Worm (Caenorhabditis elegans) whole organism, mixed stage, embryonic: Measurements from ENCODE around the gene dhhc-6.

Source experiments
- M03D4.4 ChIP-seq: sonication (generic microtip); optimal IDR thresholded peaks from 2 replicates; lab custom pipeline; 2017; ENCODE audit warnings: mild to moderate bottlenecking, missing genetic modification characterization, missing compliant biosample characterization
- bed-3 ChIP-seq: fragments of 200-800 bp; sonication (Bioruptor generic); optimal IDR thresholded peaks from 3 replicates; lab custom pipeline; 2018; ENCODE audit warnings: mild to moderate bottlenecking, missing genetic modification characterization, moderate library complexity, missing compliant biosample characterization
- blmp-1 ChIP-seq: fragments of 150-350 bp; optimal IDR thresholded peaks from 2 replicates; lab custom pipeline; 2014; ENCODE audit warnings: missing biosample characterization, missing genetic modification characterization
- ceh-39 ChIP-seq: fragments of 150-350 bp; optimal IDR thresholded peaks from 2 replicates; lab custom pipeline; 2014; ENCODE audit warnings: missing biosample characterization, missing genetic modification characterization
- ceh-43 ChIP-seq: fragments of 200-800 bp; sonication (Bioruptor generic); optimal IDR thresholded peaks from 2 replicates; lab custom pipeline; 2018; ENCODE audit warnings: mild to moderate bottlenecking, missing genetic modification characterization, moderate library complexity, missing compliant biosample characterization
- ceh-83 ChIP-seq: fragments of 200-800 bp; sonication (Bioruptor generic); optimal IDR thresholded peaks from 2 replicates; lab custom pipeline; 2018; ENCODE audit warnings: mild to moderate bottlenecking, missing genetic modification characterization, missing compliant biosample characterization
- ces-1 ChIP-seq: fragments of 150-350 bp; optimal IDR thresholded peaks from 2 replicates; lab custom pipeline; 2014; ENCODE audit warnings: missing biosample characterization, missing genetic modification reagents, missing genetic modification characterization
- cnd-1 ChIP-seq: fragments of 200-800 bp; sonication (Bioruptor generic); optimal IDR thresholded peaks from 2 replicates; lab custom pipeline; 2018; ENCODE audit warnings: mild to moderate bottlenecking, missing genetic modification characterization, missing compliant biosample characterization
- drap-1 ChIP-seq: fragments of 200-800 bp; sonication (Bioruptor generic); optimal IDR thresholded peaks from 3 replicates; lab custom pipeline; 2018; ENCODE audit warnings: mild to moderate bottlenecking, missing genetic modification characterization, missing compliant biosample characterization
- elt-1 ChIP-seq: sonication (generic microtip); optimal IDR thresholded peaks from 2 replicates; lab custom pipeline; 2017; ENCODE audit warnings: missing genetic modification characterization, mild to moderate bottlenecking, missing compliant biosample characterization, antibody characterized with exemption, moderate library complexity, borderline replicate concordance; ENCODE audit not compliant: insufficient read depth
- elt-3 ChIP-seq: fragments of 150-350 bp; optimal IDR thresholded peaks from 2 replicates; lab custom pipeline; 2014; ENCODE audit warnings: missing biosample characterization, missing genetic modification characterization
- flh-1 ChIP-seq: fragments of 200-800 bp; sonication (Bioruptor generic); optimal IDR thresholded peaks from 2 replicates; lab custom pipeline; 2018; ENCODE audit warnings: mild to moderate bottlenecking, missing genetic modification characterization, moderate library complexity, missing compliant biosample characterization
- ham-2 ChIP-seq: fragments of 200-800 bp; sonication (Bioruptor generic); optimal IDR thresholded peaks from 2 replicates; lab custom pipeline; 2018; ENCODE audit warnings: mild to moderate bottlenecking, missing genetic modification characterization, missing compliant biosample characterization
- hlh-1 ChIP-seq: fragments of 150-350 bp; optimal IDR thresholded peaks from 2 replicates; lab custom pipeline; 2014; ENCODE audit warnings: missing biosample characterization, missing genetic modification reagents, missing genetic modification characterization
- lin-13 ChIP-seq: fragments of 150-350 bp; optimal IDR thresholded peaks from 2 replicates; lab custom pipeline; 2014; ENCODE audit warnings: missing biosample characterization, missing genetic modification characterization
- lin-32 ChIP-seq: fragments of 200-800 bp; sonication (Bioruptor generic); optimal IDR thresholded peaks from 2 replicates; lab custom pipeline; 2018; ENCODE audit warnings: mild to moderate bottlenecking, missing genetic modification characterization, missing compliant biosample characterization
- lsy-2 ChIP-seq: fragments of 150-350 bp; optimal IDR thresholded peaks from 2 replicates; lab custom pipeline; 2014; ENCODE audit warnings: missing biosample characterization, missing genetic modification characterization
- mab-5 ChIP-seq: fragments of 150-350 bp; optimal IDR thresholded peaks from 2 replicates; lab custom pipeline; 2014; ENCODE audit warnings: missing biosample characterization, missing genetic modification characterization
- mep-1 ChIP-seq: fragments of 150-350 bp; optimal IDR thresholded peaks from 2 replicates; lab custom pipeline; 2017; ENCODE audit warnings: missing biosample characterization, missing genetic modification reagents, missing genetic modification characterization, inconsistent platforms
- mls-2 ChIP-seq: sonication (generic microtip); optimal IDR thresholded peaks from 2 replicates; lab custom pipeline; 2016; ENCODE audit warnings: mild to moderate bottlenecking, missing genetic modification characterization, moderate library complexity, missing compliant biosample characterization
- nhr-12 ChIP-seq: fragments of 150-350 bp; optimal IDR thresholded peaks from 2 replicates; lab custom pipeline; 2014; ENCODE audit warnings: missing biosample characterization, missing genetic modification characterization
- nhr-2 ChIP-seq: fragments of 150-350 bp; optimal IDR thresholded peaks from 2 replicates; lab custom pipeline; 2014; ENCODE audit warnings: missing biosample characterization, missing genetic modification characterization
- nhr-237 ChIP-seq: fragments of 150-350 bp; optimal IDR thresholded peaks from 2 replicates; lab custom pipeline; 2014; ENCODE audit warnings: missing biosample characterization, missing genetic modification characterization
- nhr-28 ChIP-seq: fragments of 150-350 bp; optimal IDR thresholded peaks from 2 replicates; lab custom pipeline; 2014; ENCODE audit warnings: missing biosample characterization, missing genetic modification characterization
- nhr-76 ChIP-seq: sonication (generic microtip); optimal IDR thresholded peaks from 2 replicates; lab custom pipeline; 2017; ENCODE audit warnings: missing biosample characterization, missing genetic modification characterization
- pha-4 ChIP-seq: fragments of 150-350 bp; optimal IDR thresholded peaks from 2 replicates; lab custom pipeline; 2018; ENCODE audit warnings: missing biosample characterization, missing genetic modification reagents, missing genetic modification characterization
- sem-2 ChIP-seq: fragments of 200-800 bp; sonication (Bioruptor generic); optimal IDR thresholded peaks from 2 replicates; lab custom pipeline; 2018; ENCODE audit warnings: mild to moderate bottlenecking, missing genetic modification characterization, missing compliant biosample characterization
- snpc-4 ChIP-seq: fragments of 150-350 bp; optimal IDR thresholded peaks from 2 replicates; lab custom pipeline; 2014; ENCODE audit warnings: missing biosample characterization, missing genetic modification characterization
- sptf-1 ChIP-seq: sonication (generic microtip); optimal IDR thresholded peaks from 2 replicates; lab custom pipeline; 2017; ENCODE audit warnings: mild to moderate bottlenecking, missing genetic modification characterization, moderate library complexity, missing compliant biosample characterization
- tbx-8 ChIP-seq: fragments of 200-800 bp; sonication (Bioruptor generic); optimal IDR thresholded peaks from 2 replicates; lab custom pipeline; 2018; ENCODE audit warnings: mild to moderate bottlenecking, missing genetic modification characterization, moderate library complexity, missing compliant biosample characterization
- unc-120 ChIP-seq: sonication (generic microtip); optimal IDR thresholded peaks from 2 replicates; lab custom pipeline; 2017; ENCODE audit warnings: missing genetic modification characterization, missing compliant biosample characterization; ENCODE audit not compliant: poor library complexity, severe bottlenecking
- unc-39 ChIP-seq: fragments of 150-350 bp; optimal IDR thresholded peaks from 2 replicates; lab custom pipeline; 2014; ENCODE audit warnings: missing biosample characterization, missing genetic modification characterization
- unc-62 ChIP-seq: fragments of 150-350 bp; optimal IDR thresholded peaks from 2 replicates; lab custom pipeline; 2014; ENCODE audit warnings: missing biosample characterization, missing genetic modification reagents, missing genetic modification characterization
- zip-8 ChIP-seq: fragments of 150-350 bp; optimal IDR thresholded peaks from 2 replicates; lab custom pipeline; 2014; ENCODE audit warnings: missing biosample characterization, missing genetic modification characterization
- ztf-11 ChIP-seq: fragments of 150-350 bp; optimal IDR thresholded peaks from 2 replicates; lab custom pipeline; 2014; ENCODE audit warnings: missing biosample characterization, missing genetic modification characterization

The dhhc-6 gene

DNA sequence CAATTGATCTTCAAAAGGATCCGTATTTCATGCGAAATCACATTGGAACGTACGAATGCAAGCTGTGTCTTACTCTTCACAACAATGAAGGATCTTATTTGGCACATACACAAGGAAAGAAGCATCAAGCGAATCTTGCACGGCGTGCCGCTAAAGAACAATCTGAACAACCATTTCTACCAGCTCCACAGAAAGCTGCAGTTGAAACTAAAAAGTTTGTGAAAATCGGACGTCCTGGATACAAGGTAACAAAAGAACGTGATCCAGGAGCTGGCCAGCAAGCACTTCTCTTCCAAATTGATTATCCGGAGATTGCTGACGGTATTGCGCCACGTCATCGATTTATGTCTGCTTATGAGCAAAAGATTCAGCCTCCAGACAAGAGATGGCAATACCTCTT is 40.2 kb upstream of the dhhc-6 start:
- TF ChIP-seq unc-120 (no peak), ceh-83 (GFP tag; lab: Kevin White, UChicago) (no peak), nhr-76 (tag; lab: Kevin White, UChicago) (no peak), ceh-43 (GFP tag; lab: Kevin White, UChicago) (no peak), drap-1 (no peak), nhr-237 (tag; lab: Kevin White, UChicago) (no peak), ztf-11 (no peak)
- TF ChIP-seq, all 35 proteins: peak for 0

DNA sequence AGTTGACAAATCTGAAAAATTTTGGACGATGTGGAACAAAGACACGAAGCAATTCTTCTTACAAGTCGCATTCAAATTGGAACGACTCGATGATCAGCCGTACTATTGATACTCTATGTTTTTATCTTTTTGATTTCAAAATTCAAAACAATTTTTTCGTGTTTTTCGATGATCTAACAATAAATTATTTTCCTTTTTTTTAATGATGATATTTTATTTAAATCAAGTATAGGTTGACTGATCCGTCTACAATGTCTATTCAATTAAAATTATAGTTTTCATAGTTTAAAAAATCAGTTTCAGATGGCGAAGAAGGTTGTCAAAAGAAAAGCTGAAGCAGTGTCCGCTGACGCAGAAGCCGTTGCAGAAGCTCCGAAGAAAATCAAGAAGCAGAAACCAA is 39.6 kb upstream of the dhhc-6 start, which contains the start of gene rbm-34:
rbm-34 (plus strand) TSS at position 301 of the 400 bp plus-strand sequence.
- TF ChIP-seq ham-2 (GFP tag; lab: Kevin White, UChicago) (no peak), nhr-28 (tag; lab: Kevin White, UChicago) (no peak), sem-2 (GFP tag; lab: Kevin White, UChicago) (no peak), mep-1 (tag; lab: Kevin White, UChicago) (no peak), hlh-1 (tag; lab: Kevin White, UChicago) (no peak), ceh-83 (GFP tag; lab: Kevin White, UChicago) (no peak), lsy-2 (tag; lab: Kevin White, UChicago) (no peak), unc-62 (GFP tag; lab: Kevin White, UChicago) (no peak), elt-3 (no peak), unc-120 (no peak), cnd-1 (tag; lab: Kevin White, UChicago) (no peak), ces-1 (GFP tag; lab: Kevin White, UChicago) (no peak), ztf-11 (no peak), nhr-76 (tag; lab: Kevin White, UChicago) (no peak), mls-2 (tag; lab: Kevin White, UChicago) (no peak), sptf-1 (tag; lab: Kevin White, UChicago) (no peak), ceh-43 (GFP tag; lab: Kevin White, UChicago) (no peak), unc-39 (tag; lab: Kevin White, UChicago) (no peak), lin-13 (tag; lab: Kevin White, UChicago) (no peak), nhr-12 (tag; lab: Kevin White, UChicago) (no peak)

DNA sequence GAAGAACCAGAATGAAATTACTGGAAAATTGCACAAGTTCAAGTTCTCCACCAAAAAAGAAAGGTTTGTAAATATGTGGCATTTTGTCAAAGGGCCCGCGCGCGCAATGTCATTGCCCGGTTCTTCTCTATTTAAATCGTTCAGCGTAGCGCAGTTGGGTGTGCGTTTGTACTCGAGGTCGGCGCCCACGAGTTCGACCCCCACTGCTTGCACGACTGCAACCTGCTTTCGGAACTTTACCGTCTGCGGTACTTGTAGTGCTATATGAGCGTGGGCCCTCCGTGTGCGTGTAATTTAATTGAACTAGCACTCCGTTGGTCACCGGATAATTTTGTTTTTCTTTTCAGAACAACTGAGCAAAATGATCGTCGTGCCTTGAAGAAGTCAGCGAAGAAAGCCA is 38.3 kb upstream of the dhhc-6 start:
- TF ChIP-seq elt-1 (tag; lab: Kevin White, UChicago) = peak; percentile 23
- no peak for TF ChIP-seq hlh-1 (tag; lab: Kevin White, UChicago)
- peak; percentile 65 for TF ChIP-seq pha-4 (tag; lab: Kevin White, UChicago)
- no peak for TF ChIP-seq nhr-76 (tag; lab: Kevin White, UChicago)
- no peak for TF ChIP-seq blmp-1 (tag; lab: Kevin White, UChicago)
- TF ChIP-seq unc-62 (GFP tag; lab: Kevin White, UChicago) = no peak
- TF ChIP-seq tbx-8 (GFP tag; lab: Kevin White, UChicago) = peak; percentile 77
- TF ChIP-seq sem-2 (GFP tag; lab: Kevin White, UChicago) = peak; percentile 42
- TF ChIP-seq mls-2 (tag; lab: Kevin White, UChicago) = peak; percentile 84
- TF ChIP-seq mab-5 = no peak
- TF ChIP-seq ces-1 (GFP tag; lab: Kevin White, UChicago) = no peak
- TF ChIP-seq lin-32 (GFP tag; lab: Kevin White, UChicago) = peak; percentile 68
- peak; percentile 77 for TF ChIP-seq cnd-1 (tag; lab: Kevin White, UChicago)
- TF ChIP-seq ham-2 (GFP tag; lab: Kevin White, UChicago) = peak; percentile 88
- TF ChIP-seq ztf-11 = no peak
- peak; percentile 82 for TF ChIP-seq M03D4.4 (tag; lab: Kevin White, UChicago)
- peak; percentile 75 for TF ChIP-seq drap-1
- no peak for TF ChIP-seq nhr-28 (tag; lab: Kevin White, UChicago)
- TF ChIP-seq zip-8 (tag; lab: Kevin White, UChicago) = no peak
- no peak for TF ChIP-seq lsy-2 (tag; lab: Kevin White, UChicago)
- TF ChIP-seq bed-3 (GFP tag; lab: Kevin White, UChicago) = no peak
- TF ChIP-seq unc-39 (tag; lab: Kevin White, UChicago) = no peak
- TF ChIP-seq nhr-237 (tag; lab: Kevin White, UChicago) = no peak
- no peak for TF ChIP-seq ceh-39 (tag; lab: Kevin White, UChicago)
- TF ChIP-seq nhr-2 (tag; lab: Kevin White, UChicago) = no peak
- TF ChIP-seq ceh-43 (GFP tag; lab: Kevin White, UChicago) = peak; percentile 62
- TF ChIP-seq snpc-4 = no peak
- TF ChIP-seq elt-3 = no peak
- peak; percentile 80 for TF ChIP-seq ceh-83 (GFP tag; lab: Kevin White, UChicago)
- no peak for TF ChIP-seq lin-13 (tag; lab: Kevin White, UChicago)
- TF ChIP-seq mep-1 (tag; lab: Kevin White, UChicago) = no peak
- TF ChIP-seq flh-1 (GFP tag; lab: Kevin White, UChicago) = peak; percentile 25
- TF ChIP-seq sptf-1 (tag; lab: Kevin White, UChicago) = peak; percentile 83
- no peak for TF ChIP-seq nhr-12 (tag; lab: Kevin White, UChicago)
- peak; percentile 57 for TF ChIP-seq unc-120
